Fruit fly (Drosophila melanogaster): ENCODE results near the gene HLH4C.
A peak's percentile ranks its signal among the peaks of the same experiment; 100 is the strongest.

The HLH4C gene

dm6 chrX:4679813-4680381 lies 32.7 kb upstream of the HLH4C start (continued):
- TF ChIP-seq sisA (GFP tag; IDR thresholded peaks at IDR 0.05) (peak; percentile 49; the same call in 1 of the 2 replicates), BtbVII (GFP tag; optimal IDR thresholded peaks at IDR 0.05) (peak; percentile 35), ranshi (GFP tag; IDR thresholded peaks at IDR 0.05) (peak; percentile 66; the same call in 1 of the 2 replicates), ind (GFP tag; optimal IDR thresholded peaks at IDR 0.05) (peak; percentile 50), Asciz (GFP tag; optimal IDR thresholded peaks at IDR 0.05) (peak; percentile 31), vnd (GFP tag; IDR thresholded peaks at IDR 0.05; ENCODE audit: partially characterized antibody) (no peak), CG1024 (GFP tag; IDR thresholded peaks at IDR 0.05) (no peak), CG32532 (GFP tag; IDR thresholded peaks at IDR 0.05) (peak; percentile 72), Nf-YA (GFP tag; IDR thresholded peaks at IDR 0.05) (no peak), CG18476 (GFP tag; optimal IDR thresholded peaks at IDR 0.05) (peak; percentile 44), Med (GFP tag) (peak; percentile 77), CG6765 (GFP tag; optimal IDR thresholded peaks at IDR 0.05) (no peak), CG12104 (GFP tag; optimal IDR thresholded peaks at IDR 0.05) (no peak), Dp (GFP tag; optimal IDR thresholded peaks at IDR 0.05) (no peak), CG10543 (GFP tag; optimal IDR thresholded peaks at IDR 0.05) (no peak), CG6813 (GFP tag; optimal IDR thresholded peaks at IDR 0.05) (no peak), CG2875 (GFP tag; optimal IDR thresholded peaks at IDR 0.05) (no peak), Lhr (GFP tag; optimal IDR thresholded peaks at IDR 0.05) (no peak), exex (tag; optimal IDR thresholded peaks at IDR 0.05) (peak; percentile 30), CG5953 (GFP tag; IDR thresholded peaks at IDR 0.05) (no peak), grn (GFP tag; optimal IDR thresholded peaks at IDR 0.05) (no peak), MBD-R2 (GFP tag; IDR thresholded peaks at IDR 0.05) (no peak), ash1 (GFP tag; optimal IDR thresholded peaks at IDR 0.05) (no peak), ewg (GFP tag; optimal IDR thresholded peaks at IDR 0.05) (peak; percentile 3), hb (GFP tag; IDR thresholded peaks at IDR 0.05; ENCODE audit: partially characterized antibody) (no peak), Eip74EF (GFP tag; optimal IDR thresholded peaks at IDR 0.05) (no peak), nau (GFP tag; optimal IDR thresholded peaks at IDR 0.05) (peak; percentile 10), CG33213 (GFP tag; optimal IDR thresholded peaks at IDR 0.05) (peak; percentile 11), Mad (GFP tag; optimal IDR thresholded peaks at IDR 0.05) (no peak), abd-A (tag; optimal IDR thresholded peaks at IDR 0.05) (no peak), Doc3 (GFP tag; IDR thresholded peaks at IDR 0.05; ENCODE audit: partially characterized antibody) (no peak), CG10274 (GFP tag; optimal IDR thresholded peaks at IDR 0.05) (no peak), nerfin-1 (tag; optimal IDR thresholded peaks at IDR 0.05) (peak; percentile 33), CG4617 (GFP tag; optimal IDR thresholded peaks at IDR 0.05; ENCODE audit: borderline replicate concordance) (no peak), dan (GFP tag; IDR thresholded peaks at IDR 0.05) (no peak), chn (GFP tag; optimal IDR thresholded peaks at IDR 0.05) (peak; percentile 48), dm (GFP tag; optimal IDR thresholded peaks at IDR 0.05) (no peak), HHEX (GFP tag; optimal IDR thresholded peaks at IDR 0.05) (peak; percentile 26), HLHmδ (GFP tag; optimal IDR thresholded peaks at IDR 0.05) (no peak), gcm2 (GFP tag; optimal IDR thresholded peaks at IDR 0.05) (peak; percentile 16), CoRest (tag; optimal IDR thresholded peaks at IDR 0.05) (peak; percentile 46), CG11456 (GFP tag; IDR thresholded peaks at IDR 0.05) (0 out of 3 replicates have a peak, but pooled peaks have one; percentile 44), CG14710 (tag; optimal IDR thresholded peaks at IDR 0.05) (peak; percentile 48), luna (GFP tag; optimal IDR thresholded peaks at IDR 0.05) (no peak), Drgx (GFP tag; IDR thresholded peaks at IDR 0.05) (peak; percentile 68), CG14860 (GFP tag; IDR thresholded peaks at IDR 0.05; ENCODE audit: partially characterized antibody) (no peak), CG12769 (tag; optimal IDR thresholded peaks at IDR 0.05) (no peak), Hmx (GFP tag; optimal IDR thresholded peaks at IDR 0.05) (peak; percentile 43), CG9727 (GFP tag; optimal IDR thresholded peaks at IDR 0.05) (peak; percentile 52)

Measured in whole organism, embryonic.